Worm (Caenorhabditis elegans) whole organism, L2 larva: ENCODE data around the gene flp-27.
A peak's percentile ranks its signal among the peaks of the same experiment; 100 is the strongest.

Experiments used
- C34F6.9 ChIP-seq: fragments of 150-350 bp; optimal IDR thresholded peaks from 2 replicates; lab custom pipeline; 2014; ENCODE audit warnings: missing biosample characterization, missing genetic modification characterization
- R02D3.7 ChIP-seq: fragments of 150-350 bp; optimal IDR thresholded peaks from 2 replicates; lab custom pipeline; 2014; ENCODE audit warnings: missing biosample characterization, missing genetic modification characterization
- Y55F3AM.14 ChIP-seq: fragments of 200-800 bp; sonication (Bioruptor generic); optimal IDR thresholded peaks from 2 replicates; lab custom pipeline; 2018; ENCODE audit warnings: mild to moderate bottlenecking, missing genetic modification characterization, missing compliant biosample characterization
- ZK546.5 ChIP-seq: sonication (generic microtip); optimal IDR thresholded peaks from 2 replicates; lab custom pipeline; 2017; ENCODE audit warnings: missing biosample characterization, missing genetic modification characterization
- blmp-1 ChIP-seq: sonication (generic microtip); optimal IDR thresholded peaks from 2 replicates; lab custom pipeline; 2017; ENCODE audit warnings: missing genetic modification characterization, mild to moderate bottlenecking, missing compliant biosample characterization, antibody characterized with exemption, moderate library complexity; ENCODE audit not compliant: insufficient read depth
- ceh-82 ChIP-seq: fragments of 150-350 bp; optimal IDR thresholded peaks from 2 replicates; lab custom pipeline; 2014; ENCODE audit warnings: missing biosample characterization, missing genetic modification characterization
- crh-2 ChIP-seq: sonication (generic microtip); optimal IDR thresholded peaks from 2 replicates; lab custom pipeline; 2017; ENCODE audit warnings: missing biosample characterization, missing genetic modification characterization
- dmd-4 ChIP-seq: sonication (generic microtip); optimal IDR thresholded peaks from 2 replicates; lab custom pipeline; 2017; ENCODE audit warnings: missing biosample characterization, missing genetic modification characterization
- egl-27 ChIP-seq: sonication (generic microtip); optimal IDR thresholded peaks from 3 replicates; lab custom pipeline; 2017; ENCODE audit warnings: missing biosample characterization, missing genetic modification reagents, missing genetic modification characterization
- elt-1 ChIP-seq: fragments of 150-350 bp; optimal IDR thresholded peaks from 2 replicates; lab custom pipeline; 2014; ENCODE audit warnings: missing biosample characterization, missing genetic modification characterization
- elt-3 ChIP-seq: sonication (generic microtip); optimal IDR thresholded peaks from 2 replicates; lab custom pipeline; 2017; ENCODE audit warnings: missing biosample characterization, missing genetic modification characterization
- lin-11 ChIP-seq: fragments of 150-350 bp; sonication (generic microtip); optimal IDR thresholded peaks from 2 replicates; lab custom pipeline; 2014; ENCODE audit warnings: missing biosample characterization, missing genetic modification characterization, inconsistent platforms, mixed read lengths
- lin-13 ChIP-seq: fragments of 150-350 bp; optimal IDR thresholded peaks from 2 replicates; lab custom pipeline; 2014; ENCODE audit warnings: missing biosample characterization, missing genetic modification reagents, missing genetic modification characterization
- lin-39 ChIP-seq: fragments of 150-350 bp; optimal IDR thresholded peaks from 2 replicates; lab custom pipeline; 2014; ENCODE audit warnings: missing biosample characterization, missing genetic modification reagents, missing genetic modification characterization
- lsy-2 ChIP-seq, 2 experiments: fragments of 150-350 bp in 1 of 2; sonication (generic microtip) in 1 of 2; optimal IDR thresholded peaks; 2 replicates each; lab custom pipeline; 2014 to 2017; ENCODE audit warnings: missing biosample characterization in 2 of 2, missing genetic modification characterization in 2 of 2
- mab-5 ChIP-seq: fragments of 150-350 bp; optimal IDR thresholded peaks from 2 replicates; lab custom pipeline; 2014; ENCODE audit warnings: missing biosample characterization, missing genetic modification characterization
- nhr-10 ChIP-seq: sonication (generic microtip); optimal IDR thresholded peaks from 2 replicates; lab custom pipeline; 2017; ENCODE audit warnings: missing biosample characterization, missing genetic modification characterization
- nhr-11 ChIP-seq: fragments of 150-350 bp; optimal IDR thresholded peaks from 2 replicates; lab custom pipeline; 2014; ENCODE audit warnings: missing biosample characterization, missing genetic modification characterization
- nhr-12 ChIP-seq: fragments of 150-350 bp; optimal IDR thresholded peaks from 2 replicates; lab custom pipeline; 2014; ENCODE audit warnings: missing biosample characterization, missing genetic modification characterization
- nhr-129 ChIP-seq: fragments of 150-350 bp; optimal IDR thresholded peaks from 2 replicates; lab custom pipeline; 2014; ENCODE audit warnings: missing biosample characterization, missing genetic modification characterization
- nhr-21 ChIP-seq: fragments of 150-350 bp; optimal IDR thresholded peaks from 2 replicates; lab custom pipeline; 2014; ENCODE audit warnings: missing biosample characterization, missing genetic modification characterization
- nhr-237 ChIP-seq: fragments of 150-350 bp; optimal IDR thresholded peaks from 2 replicates; lab custom pipeline; 2014; ENCODE audit warnings: missing biosample characterization, missing genetic modification characterization
- nhr-77 ChIP-seq: fragments of 150-350 bp; optimal IDR thresholded peaks from 2 replicates; lab custom pipeline; 2014; ENCODE audit warnings: missing biosample characterization, missing genetic modification characterization
- peb-1 ChIP-seq: fragments of 150-350 bp; optimal IDR thresholded peaks from 2 replicates; lab custom pipeline; 2014; ENCODE audit warnings: missing biosample characterization, missing genetic modification characterization
- sem-4 ChIP-seq: fragments of 150-350 bp; optimal IDR thresholded peaks from 2 replicates; lab custom pipeline; 2014; ENCODE audit warnings: missing biosample characterization, missing genetic modification reagents, missing genetic modification characterization
- skn-1 ChIP-seq: sonication (generic microtip); optimal IDR thresholded peaks from 2 replicates; lab custom pipeline; 2017; ENCODE audit warnings: missing biosample characterization, missing genetic modification characterization
- sma-3 ChIP-seq: sonication (generic microtip); optimal IDR thresholded peaks from 2 replicates; lab custom pipeline; 2016; ENCODE audit warnings: missing genetic modification reagents, missing genetic modification characterization, missing compliant biosample characterization
- sma-9 ChIP-seq, 2 experiments: fragments of 150-350 bp in 1 of 2; sonication (generic microtip) in 1 of 2; optimal IDR thresholded peaks; 2 replicates each; lab custom pipeline; 2014 to 2016; ENCODE audit warnings: missing genetic modification characterization in 2 of 2, mild to moderate bottlenecking in 1 of 2, missing biosample characterization in 1 of 2, missing compliant biosample characterization in 1 of 2, missing genetic modification reagents in 1 of 2, moderate library complexity in 1 of 2
- snpc-4 ChIP-seq: fragments of 150-350 bp; optimal IDR thresholded peaks from 2 replicates; lab custom pipeline; 2014; ENCODE audit warnings: missing biosample characterization, missing genetic modification characterization
- unc-39 ChIP-seq: fragments of 150-350 bp; optimal IDR thresholded peaks from 2 replicates; lab custom pipeline; 2014; ENCODE audit warnings: missing biosample characterization, missing genetic modification characterization
- unc-55 ChIP-seq: fragments of 150-350 bp; sonication (generic microtip); optimal IDR thresholded peaks from 3 replicates; lab custom pipeline; 2014; ENCODE audit warnings: missing biosample characterization, missing genetic modification reagents, missing genetic modification characterization
- zag-1 ChIP-seq: fragments of 150-350 bp; optimal IDR thresholded peaks from 2 replicates; lab custom pipeline; 2014; ENCODE audit warnings: missing biosample characterization, missing genetic modification characterization
- ztf-1 ChIP-seq: fragments of 200-800 bp; sonication (Bioruptor generic); conservative IDR thresholded peaks from 2 replicates; pipeline ENCODE4 v1.3.6; 2022; ENCODE audit warnings: missing genetic modification characterization, missing compliant biosample characterization
- ztf-11 ChIP-seq: sonication (generic microtip); optimal IDR thresholded peaks from 2 replicates; lab custom pipeline; 2017; ENCODE audit warnings: missing biosample characterization, missing genetic modification characterization
- ztf-4 ChIP-seq: fragments of 150-350 bp; optimal IDR thresholded peaks from 2 replicates; lab custom pipeline; 2014; ENCODE audit warnings: missing biosample characterization, missing genetic modification characterization

Gene flp-27

DNA sequence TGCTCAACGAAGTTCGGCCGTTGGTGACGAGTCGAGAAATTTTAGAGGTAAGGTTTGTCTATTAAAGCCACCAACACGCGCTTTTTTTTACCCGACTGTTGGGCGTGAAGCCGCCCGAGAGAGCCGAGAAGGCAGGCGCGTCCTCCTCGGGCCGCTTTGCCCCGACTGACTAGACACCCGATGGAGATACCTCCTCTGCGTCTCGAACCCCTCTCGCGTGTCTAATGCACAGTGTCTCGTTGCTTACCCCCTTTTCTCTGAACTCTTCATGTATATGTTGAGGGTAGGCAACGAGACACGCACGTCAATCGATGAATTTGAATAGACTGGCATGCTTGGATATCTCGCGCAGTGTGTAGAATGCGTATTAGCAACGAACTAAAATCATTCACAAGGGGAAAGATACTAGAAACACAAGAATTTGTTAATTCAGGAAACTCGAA lies 19.0 kb upstream of the flp-27 start (continued):
- no peak for TF ChIP-seq nhr-10 (tag; lab: Kevin White, UChicago)

DNA sequence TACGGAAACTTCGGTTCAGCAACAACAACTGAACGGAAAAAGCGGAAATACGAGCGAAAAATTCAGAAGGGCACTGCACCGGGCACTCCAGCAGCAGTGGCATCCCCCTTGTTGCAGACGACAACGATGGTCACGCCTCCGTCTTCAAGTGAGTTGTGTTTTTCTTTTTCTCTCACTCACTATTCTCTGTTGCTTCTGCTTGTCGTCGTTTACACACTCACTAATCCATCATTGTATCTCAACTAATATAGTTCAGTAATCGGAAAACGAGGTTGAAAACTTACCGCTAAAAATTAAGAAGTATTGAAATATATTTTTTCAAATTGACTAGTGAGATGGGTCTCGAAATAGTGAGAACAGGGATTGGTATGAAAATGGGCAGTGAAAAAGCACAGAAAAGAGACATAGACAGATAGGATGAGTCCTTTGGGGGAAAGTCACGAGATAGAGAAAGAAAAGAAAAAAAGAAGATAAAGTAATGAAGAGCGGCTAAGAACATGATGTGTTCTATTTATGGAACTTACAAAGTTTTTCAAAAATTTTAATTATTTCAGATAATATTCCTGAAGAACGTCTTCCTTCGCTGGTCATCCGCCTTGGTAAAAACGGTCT lies 17.5 kb upstream of the flp-27 start:
- no peak for TF ChIP-seq elt-3 (tag; lab: Kevin White, UChicago)
- TF ChIP-seq C34F6.9 (tag; lab: Kevin White, UChicago) = peak; percentile 29
- TF ChIP-seq blmp-1 = no peak
- peak in 1 of 2 experiments; percentile 49 for TF ChIP-seq lsy-2 (tag; optimal IDR thresholded peaks at IDR 0.05; lab: Kevin White, UChicago)
- TF ChIP-seq Y55F3AM.14 = no peak
- TF ChIP-seq unc-55 (GFP tag; lab: Kevin White, UChicago) = peak; percentile 44
- TF ChIP-seq nhr-77 (tag; lab: Kevin White, UChicago) = no peak
- TF ChIP-seq sma-9 (GFP tag; optimal IDR thresholded peaks at IDR 0.05; lab: Kevin White, UChicago) = peak; percentile 4
- no peak for TF ChIP-seq sma-9 (tag; optimal IDR thresholded peaks at IDR 0.05; lab: Kevin White, UChicago)
- TF ChIP-seq crh-2 (tag; lab: Kevin White, UChicago) = peak; percentile 39
- no peak for TF ChIP-seq ztf-1 (GFP tag; lab: Robert Waterston, UW)

DNA sequence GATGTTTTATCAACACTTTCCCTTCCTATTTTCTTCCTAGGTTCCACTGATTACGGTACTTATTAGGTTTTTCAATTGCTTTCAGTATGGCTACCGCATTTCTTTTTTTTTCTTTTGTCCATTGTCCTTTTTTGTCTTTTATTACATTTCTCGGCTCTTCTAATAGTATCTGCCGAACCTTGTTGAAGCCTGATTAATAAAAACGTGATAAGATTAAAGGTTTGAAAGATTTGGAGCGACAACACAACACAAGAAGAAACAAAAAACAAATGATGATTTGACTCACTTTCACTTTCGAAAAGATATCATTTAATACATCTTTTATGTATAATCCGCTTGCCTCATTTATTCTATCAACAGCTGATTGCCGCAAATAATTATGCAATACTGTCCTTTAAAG lies 15.8 kb upstream of the flp-27 start, which contains the start of gene C25H3.15:
C25H3.15 (plus strand) TSS at position 301 of the 400 bp plus-strand sequence.
- TF ChIP-seq sma-9 (GFP tag; optimal IDR thresholded peaks at IDR 0.05; lab: Kevin White, UChicago) = no peak
- TF ChIP-seq sma-9 (tag; optimal IDR thresholded peaks at IDR 0.05; lab: Kevin White, UChicago) = no peak
- TF ChIP-seq zag-1 = no peak
- no peak for TF ChIP-seq lin-11 (tag; lab: Kevin White, UChicago)
- no peak for TF ChIP-seq ztf-4 (tag; lab: Kevin White, UChicago)
- no peak for TF ChIP-seq nhr-237 (tag; lab: Kevin White, UChicago)
- no peak for TF ChIP-seq ztf-1 (GFP tag; lab: Robert Waterston, UW)
- no peak for TF ChIP-seq egl-27 (tag; lab: Kevin White, UChicago)
- no peak for TF ChIP-seq elt-1 (tag; lab: Kevin White, UChicago)
- TF ChIP-seq nhr-21 (tag; lab: Kevin White, UChicago) = no peak
- TF ChIP-seq unc-55 (GFP tag; lab: Kevin White, UChicago) = no peak
- TF ChIP-seq snpc-4 (tag; lab: Kevin White, UChicago) = no peak
- no peak for TF ChIP-seq unc-39 (tag; lab: Kevin White, UChicago)
- TF ChIP-seq Y55F3AM.14 = no peak
- TF ChIP-seq lin-13 (GFP tag; lab: Kevin White, UChicago) = no peak
- no peak for TF ChIP-seq sem-4 (tag; lab: Kevin White, UChicago)

DNA sequence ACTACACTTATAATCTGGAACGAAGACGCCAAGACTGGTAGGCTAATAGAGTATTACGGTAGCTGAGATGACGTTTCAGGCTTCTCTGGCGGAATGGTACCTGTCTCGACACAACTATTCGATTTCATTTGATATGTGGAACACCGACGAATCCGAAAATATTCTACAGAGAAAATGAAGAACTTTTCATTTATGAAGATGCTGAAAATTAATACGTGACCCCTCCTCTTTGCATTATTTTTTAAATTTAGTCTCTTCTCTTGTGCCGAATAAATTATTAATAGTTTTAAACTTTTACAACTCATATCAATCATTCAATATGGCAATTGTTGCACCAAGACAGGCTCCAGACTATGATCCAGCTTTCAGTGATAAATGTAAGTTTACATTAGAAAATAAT lies 14.8 kb upstream of the flp-27 start, which contains the start of gene C25H3.16:
C25H3.16 (plus strand) TSS at position 301 of the 400 bp plus-strand sequence.
- TF ChIP-seq lsy-2 (tag; optimal IDR thresholded peaks at IDR 0.05; lab: Kevin White, UChicago) (no peak), lin-39 (tag; lab: Kevin White, UChicago) (no peak), ztf-11 (no peak), nhr-11 (tag; lab: Kevin White, UChicago) (no peak), crh-2 (tag; lab: Kevin White, UChicago) (no peak), peb-1 (tag; lab: Kevin White, UChicago) (no peak), ztf-4 (tag; lab: Kevin White, UChicago) (no peak), ceh-82 (tag; lab: Kevin White, UChicago) (no peak), dmd-4 (tag; lab: Kevin White, UChicago) (no peak), lin-13 (GFP tag; lab: Kevin White, UChicago) (no peak), nhr-10 (tag; lab: Kevin White, UChicago) (no peak), nhr-237 (tag; lab: Kevin White, UChicago) (no peak)

DNA sequence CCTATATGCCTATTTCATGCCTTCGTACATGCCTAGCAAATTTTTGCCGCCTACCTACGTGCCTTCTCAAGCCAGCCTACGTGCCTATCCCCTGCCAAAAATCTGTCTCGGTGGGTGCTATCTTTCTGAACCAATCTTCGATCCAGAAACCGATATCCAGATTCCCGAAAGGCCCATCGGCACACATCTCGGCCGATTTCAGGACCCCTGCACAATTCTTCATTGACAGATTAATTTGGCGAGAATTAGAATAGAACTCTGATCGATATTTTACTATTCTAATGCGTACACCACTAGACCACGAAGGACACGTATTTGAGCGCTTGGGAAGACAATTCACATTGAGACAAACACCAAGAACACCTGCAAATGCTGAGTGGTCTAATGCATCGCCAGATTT lies 13.3 kb upstream of the flp-27 start:
- TF ChIP-seq skn-1 (no peak), egl-27 (tag; lab: Kevin White, UChicago) (no peak), ZK546.5 (no peak)
- TF ChIP-seq, all 48 proteins: peak for 0

DNA sequence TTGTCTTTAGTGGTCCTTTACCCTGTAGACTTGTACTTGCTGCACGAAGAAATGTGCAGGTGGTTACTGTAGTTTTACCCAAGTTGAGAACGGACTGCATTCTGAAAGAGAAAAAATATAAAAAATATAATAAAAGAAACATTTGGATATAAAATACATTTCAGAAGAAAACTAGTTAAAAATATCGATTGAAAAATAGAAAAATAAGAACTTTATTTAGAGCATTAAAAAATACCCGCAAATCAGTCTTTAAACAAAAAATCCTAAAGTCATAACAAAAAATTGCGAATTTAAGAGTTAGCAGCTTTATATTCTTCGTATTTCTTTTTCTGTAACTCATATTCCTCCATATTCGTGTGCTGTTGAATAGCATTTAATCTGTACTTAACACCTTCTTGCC lies 12.0 kb upstream of the flp-27 start, which contains the start of gene C25H3.7:
C25H3.7 (minus strand) TSS at position 101 of the 400 bp plus-strand sequence.
- TF ChIP-seq ztf-11 (no peak), C34F6.9 (tag; lab: Kevin White, UChicago) (no peak), egl-27 (tag; lab: Kevin White, UChicago) (no peak), R02D3.7 (no peak), ceh-82 (tag; lab: Kevin White, UChicago) (no peak), sma-3 (GFP tag; lab: Kevin White, UChicago) (no peak), nhr-129 (tag; lab: Kevin White, UChicago) (no peak), nhr-12 (tag; lab: Kevin White, UChicago) (no peak), peb-1 (tag; lab: Kevin White, UChicago) (no peak), lin-39 (tag; lab: Kevin White, UChicago) (no peak), ZK546.5 (no peak), mab-5 (tag; lab: Kevin White, UChicago) (no peak), dmd-4 (tag; lab: Kevin White, UChicago) (no peak), blmp-1 (no peak)
